Fruit fly (Drosophila melanogaster): ENCODE measurements around the gene pasha.
A peak's percentile ranks its signal among the peaks of the same experiment; 100 is the strongest.

The pasha gene

DNA sequence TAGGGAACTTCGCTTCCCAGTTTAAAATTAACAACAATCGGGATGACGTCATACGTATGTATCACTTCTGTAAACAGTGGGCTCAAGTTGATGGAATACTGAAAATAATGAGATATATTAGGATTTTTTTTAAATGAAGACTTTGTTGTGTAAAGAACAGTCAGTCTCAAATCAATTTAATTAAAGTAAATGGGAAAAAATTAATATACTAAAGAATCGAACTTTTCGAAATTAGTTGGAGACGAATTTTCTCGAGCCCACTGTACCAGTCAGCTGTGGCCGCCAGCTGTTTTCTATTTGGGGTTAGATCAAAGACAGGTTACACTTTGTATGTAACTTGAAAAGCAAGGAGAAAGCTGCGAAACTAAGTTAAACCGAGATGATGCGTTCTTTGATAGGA, 29.4 kb upstream of the pasha start, which contains the start of gene CG1635 (continued):
- peak; percentile 96 for TF ChIP-seq Gug (GFP tag; IDR thresholded peaks at IDR 0.05)
- TF ChIP-seq CG11093 (GFP tag; IDR thresholded peaks at IDR 0.05), result peak; percentile 98
- TF ChIP-seq crol (GFP tag; IDR thresholded peaks at IDR 0.05), result peak; percentile 85
- TF ChIP-seq CG11398 (GFP tag; optimal IDR thresholded peaks at IDR 0.05), result peak; percentile 98
- peak; percentile 99 for TF ChIP-seq CG2202 (tag; optimal IDR thresholded peaks at IDR 0.05)
- peak; percentile 100 for TF ChIP-seq sens (GFP tag)
- TF ChIP-seq PHDP (tag; optimal IDR thresholded peaks at IDR 0.05), result peak; percentile 100
- peak; percentile 97 for TF ChIP-seq sisA (GFP tag; IDR thresholded peaks at IDR 0.05)
- peak; percentile 99 for TF ChIP-seq twi (tag; optimal IDR thresholded peaks at IDR 0.05)
- no peak for TF ChIP-seq Tbp (GFP tag; optimal IDR thresholded peaks at IDR 0.05)
- TF ChIP-seq CG18262 (tag; optimal IDR thresholded peaks at IDR 0.05), result peak; percentile 100
- peak; percentile 99 for TF ChIP-seq gsb (GFP tag; IDR thresholded peaks at IDR 0.05)
- TF ChIP-seq aop (GFP tag; IDR thresholded peaks at IDR 0.05), result peak; percentile 95
- TF ChIP-seq org-1 (GFP tag; optimal IDR thresholded peaks at IDR 0.05), result peak; percentile 99
- peak; percentile 100 for TF ChIP-seq CG12299 (tag; optimal IDR thresholded peaks at IDR 0.05)
- peak; percentile 88 for TF ChIP-seq CG9876 (GFP tag; optimal IDR thresholded peaks at IDR 0.05)
- TF ChIP-seq CG17912 (GFP tag; optimal IDR thresholded peaks at IDR 0.05), result peak; percentile 99
- TF ChIP-seq ac (GFP tag; optimal IDR thresholded peaks at IDR 0.05), result peak; percentile 97
- TF ChIP-seq vfl (GFP tag; optimal IDR thresholded peaks at IDR 0.05), result peak; percentile 97
- TF ChIP-seq CG8281 (tag; optimal IDR thresholded peaks at IDR 0.05), result peak; percentile 95
- TF ChIP-seq CG3726 (GFP tag; IDR thresholded peaks at IDR 0.05), result peak; percentile 98
- peak; percentile 97 for TF ChIP-seq gcm2 (GFP tag; optimal IDR thresholded peaks at IDR 0.05)
- TF ChIP-seq al (GFP tag; IDR thresholded peaks at IDR 0.05), result peak; percentile 99
- TF ChIP-seq Hr39 (optimal IDR thresholded peaks at IDR 0.05), result no peak
- peak; percentile 97 for TF ChIP-seq Lhr (GFP tag; optimal IDR thresholded peaks at IDR 0.05)
- peak; percentile 100 for TF ChIP-seq Hmr (GFP tag; optimal IDR thresholded peaks at IDR 0.05)
- TF ChIP-seq CG17802 (tag; optimal IDR thresholded peaks at IDR 0.05), result peak; percentile 92
- TF ChIP-seq Taf1 (GFP tag; IDR thresholded peaks at IDR 0.05), result peak; percentile 99
- TF ChIP-seq CG3407 (GFP tag; optimal IDR thresholded peaks at IDR 0.05), result peak; percentile 98
- peak; percentile 96 for TF ChIP-seq her (GFP tag; optimal IDR thresholded peaks at IDR 0.05)
- peak; percentile 98 for TF ChIP-seq CHES-1-like (GFP tag; optimal IDR thresholded peaks at IDR 0.05)
- peak; percentile 99 for TF ChIP-seq CG12219 (GFP tag; optimal IDR thresholded peaks at IDR 0.05)
- peak; percentile 82 for TF ChIP-seq pfk (GFP tag; optimal IDR thresholded peaks at IDR 0.05)
- peak; percentile 97 for TF ChIP-seq slp2 (GFP tag; optimal IDR thresholded peaks at IDR 0.05)
- TF ChIP-seq TFAM (GFP tag; optimal IDR thresholded peaks at IDR 0.05), result peak; percentile 94
- TF ChIP-seq CG13894 (tag; optimal IDR thresholded peaks at IDR 0.05), result peak; percentile 99
- TF ChIP-seq Bteb2 (GFP tag; optimal IDR thresholded peaks at IDR 0.05), result peak; percentile 99
- peak; percentile 100 for TF ChIP-seq unpg (GFP tag; optimal IDR thresholded peaks at IDR 0.05)
- peak; percentile 98 for TF ChIP-seq Rx (GFP tag; IDR thresholded peaks at IDR 0.05)
- TF ChIP-seq exex (tag; optimal IDR thresholded peaks at IDR 0.05), result peak; percentile 98
- TF ChIP-seq Aef1 (GFP tag; IDR thresholded peaks at IDR 0.05), result peak; percentile 99
- peak; percentile 96 for TF ChIP-seq trh (GFP tag; optimal IDR thresholded peaks at IDR 0.05)
- peak; percentile 98 for TF ChIP-seq Chrac-16 (GFP tag; optimal IDR thresholded peaks at IDR 0.05)
- TF ChIP-seq D19B (GFP tag; optimal IDR thresholded peaks at IDR 0.05), result peak; percentile 96
- peak; percentile 98 for TF ChIP-seq scrt (GFP tag; optimal IDR thresholded peaks at IDR 0.05)
- peak; percentile 99 for TF ChIP-seq wdn (GFP tag; IDR thresholded peaks at IDR 0.05)
- peak; percentile 99 for TF ChIP-seq Ptx1 (GFP tag; IDR thresholded peaks at IDR 0.05)
- peak; percentile 100 for TF ChIP-seq CG10147 (GFP tag; optimal IDR thresholded peaks at IDR 0.05)
- peak; percentile 96 for TF ChIP-seq maf-S (GFP tag; optimal IDR thresholded peaks at IDR 0.05)
- peak; percentile 99 for TF ChIP-seq otp (GFP tag; IDR thresholded peaks at IDR 0.05)
- peak; percentile 99 for TF ChIP-seq tgo (GFP tag; IDR thresholded peaks at IDR 0.05)
- peak; percentile 98 for TF ChIP-seq Mes4 (GFP tag; optimal IDR thresholded peaks at IDR 0.05)
- peak; percentile 98 for TF ChIP-seq CG1024 (GFP tag; IDR thresholded peaks at IDR 0.05)

All from whole organism, embryonic.